Fruit fly (Drosophila melanogaster) whole organism, embryonic: ENCODE measurements around the gene Pop5.

ENCODE experiments used
- CG10267 ChIP-seq: fragments of 200-800 bp; sonication (Bioruptor generic); optimal IDR thresholded peaks from 2 replicates; lab custom pipeline; 2018; ENCODE audit warnings: missing biosample characterization, mild to moderate bottlenecking, missing genetic modification characterization, moderate library complexity
- CG12391 ChIP-seq: fragments of 200-800 bp; sonication (Bioruptor generic); optimal IDR thresholded peaks from 3 replicates; lab custom pipeline; 2018; ENCODE audit warnings: missing biosample characterization, mild to moderate bottlenecking, missing genetic modification characterization, moderate library complexity
- CG13424 ChIP-seq: fragments of 200-800 bp; sonication (Bioruptor generic); optimal IDR thresholded peaks from 2 replicates; lab custom pipeline; 2019; ENCODE audit warnings: missing biosample characterization, mild to moderate bottlenecking, missing genetic modification characterization, moderate library complexity
- CG15696 ChIP-seq: fragments of 200-800 bp; sonication (Bioruptor generic); optimal IDR thresholded peaks from 2 replicates; lab custom pipeline; 2019; ENCODE audit warnings: missing biosample characterization, mild to moderate bottlenecking, missing genetic modification characterization, moderate library complexity
- CG18599 ChIP-seq: fragments of 200-800 bp; sonication (Bioruptor generic); optimal IDR thresholded peaks from 3 replicates; lab custom pipeline; 2017; ENCODE audit warnings: missing biosample characterization, missing genetic modification characterization, mild to moderate bottlenecking, moderate library complexity, missing genetic modification reagents
- CG30020 ChIP-seq: fragments of 200-800 bp; optimal IDR thresholded peaks from 2 replicates; lab custom pipeline; 2019; ENCODE audit warnings: missing biosample characterization, mild to moderate bottlenecking, missing genetic modification characterization, moderate library complexity
- CG30431 ChIP-seq: fragments of 200-800 bp; sonication (Bioruptor generic); optimal IDR thresholded peaks from 2 replicates; lab custom pipeline; 2017; ENCODE audit warnings: missing biosample characterization, missing genetic modification characterization
- CG4328 ChIP-seq: fragments of 200-800 bp; sonication (Bioruptor generic); optimal IDR thresholded peaks from 3 replicates; lab custom pipeline; 2017; ENCODE audit warnings: missing biosample characterization, missing genetic modification reagents, missing genetic modification characterization
- CG4424 ChIP-seq: fragments of 200-800 bp; sonication (Bioruptor generic); optimal IDR thresholded peaks from 3 replicates; lab custom pipeline; 2016; ENCODE audit warnings: missing biosample characterization, missing genetic modification characterization
- CG4707 ChIP-seq: fragments of 200-800 bp; sonication (Bioruptor generic); optimal IDR thresholded peaks from 2 replicates; lab custom pipeline; 2018; ENCODE audit warnings: missing biosample characterization, mild to moderate bottlenecking, missing genetic modification characterization, moderate library complexity
- CG6272 ChIP-seq: fragments of 200-800 bp; sonication (Bioruptor generic); IDR thresholded peaks from 2 replicates; pipeline ENCODE4 v1.3.6; 2022; ENCODE audit warnings: missing biosample characterization, missing genetic modification characterization
- CG7963 ChIP-seq: fragments of 200-800 bp; sonication (Bioruptor generic); IDR thresholded peaks from 3 replicates; pipeline ENCODE4 v1.3.6; 2022; ENCODE audit warnings: missing biosample characterization, missing genetic modification characterization; ENCODE audit not compliant: partially characterized antibody
- CG8290 ChIP-seq, 3 experiments: fragments of 200-800 bp; sonication (Bioruptor generic); optimal IDR thresholded peaks; 2 replicates each; lab custom pipeline; 2016 to 2019; ENCODE audit warnings: missing biosample characterization in 3 of 3, missing genetic modification characterization in 3 of 3, mild to moderate bottlenecking in 2 of 3, moderate library complexity in 1 of 3
- CG8924 ChIP-seq: fragments of 200-800 bp; optimal IDR thresholded peaks from 3 replicates; lab custom pipeline; 2019; ENCODE audit warnings: missing biosample characterization, mild to moderate bottlenecking, missing genetic modification characterization, moderate library complexity
- CG9727 ChIP-seq: fragments of 200-800 bp; sonication (Bioruptor generic); optimal IDR thresholded peaks from 3 replicates; lab custom pipeline; 2017; ENCODE audit warnings: missing biosample characterization, mild to moderate bottlenecking, missing genetic modification characterization
- CG9797 ChIP-seq: fragments of 200-800 bp; sonication (Bioruptor generic); optimal IDR thresholded peaks from 3 replicates; lab custom pipeline; 2018; ENCODE audit warnings: missing biosample characterization, mild to moderate bottlenecking, missing genetic modification characterization
- Doc3 ChIP-seq: fragments of 200-800 bp; sonication (Bioruptor generic); IDR thresholded peaks from 3 replicates; pipeline ENCODE4 v1.3.6; 2022; ENCODE audit warnings: missing biosample characterization, missing genetic modification characterization; ENCODE audit not compliant: partially characterized antibody
- Dref ChIP-seq: fragments of 200-800 bp; sonication (Bioruptor generic); IDR thresholded peaks from 2 replicates; pipeline ENCODE4 v1.3.6; 2022; ENCODE audit warnings: missing biosample characterization, missing genetic modification characterization
- HHEX ChIP-seq: fragments of 200-800 bp; sonication (Bioruptor generic); optimal IDR thresholded peaks from 3 replicates; lab custom pipeline; 2017; ENCODE audit warnings: missing biosample characterization, mild to moderate bottlenecking, missing genetic modification characterization, missing genetic modification reagents
- Hr39 ChIP-seq: fragments of >200 bp; optimal IDR thresholded peaks from 2 replicates; lab custom pipeline; 2017
- Lim3 ChIP-seq: fragments of 200-800 bp; sonication (Bioruptor generic); IDR thresholded peaks from 2 replicates; pipeline ENCODE4 v1.3.6; 2022; ENCODE audit warnings: missing biosample characterization, missing genetic modification characterization
- Oli ChIP-seq: fragments of 200-800 bp; sonication (Bioruptor generic); optimal IDR thresholded peaks from 2 replicates; lab custom pipeline; 2018; ENCODE audit warnings: missing biosample characterization, mild to moderate bottlenecking, missing genetic modification characterization, moderate library complexity
- PHDP ChIP-seq: fragments of 200-800 bp; sonication (Bioruptor generic); optimal IDR thresholded peaks from 3 replicates; lab custom pipeline; 2018; ENCODE audit warnings: missing biosample characterization, mild to moderate bottlenecking, missing genetic modification characterization, moderate library complexity
- Six4 ChIP-seq: fragments of 200-800 bp; sonication (Bioruptor generic); optimal IDR thresholded peaks from 2 replicates; lab custom pipeline; 2016; ENCODE audit warnings: missing biosample characterization, missing genetic modification characterization
- Sry-β ChIP-seq: fragments of 200-800 bp; sonication (Bioruptor generic); optimal IDR thresholded peaks from 2 replicates; lab custom pipeline; 2018; ENCODE audit warnings: missing biosample characterization, mild to moderate bottlenecking, missing genetic modification characterization, moderate library complexity
- Taf1 ChIP-seq: fragments of 200-800 bp; sonication (Bioruptor generic); IDR thresholded peaks from 2 replicates; pipeline ENCODE4 v1.3.6; 2022; ENCODE audit warnings: missing biosample characterization, missing genetic modification characterization
- Xbp1 ChIP-seq: fragments of 200-800 bp; sonication (Bioruptor generic); optimal IDR thresholded peaks from 3 replicates; lab custom pipeline; 2016; ENCODE audit warnings: missing biosample characterization, mild to moderate bottlenecking, missing genetic modification characterization
- bcd ChIP-seq: fragments of 200-800 bp; sonication (Bioruptor generic); optimal IDR thresholded peaks from 2 replicates; lab custom pipeline; 2017; ENCODE audit warnings: missing biosample characterization, mild to moderate bottlenecking, missing genetic modification characterization
- emc ChIP-seq: fragments of 200-800 bp; sonication (Bioruptor generic); optimal IDR thresholded peaks from 2 replicates; lab custom pipeline; 2016; ENCODE audit warnings: missing biosample characterization, missing genetic modification characterization
- hbn ChIP-seq: fragments of 200-800 bp; sonication (Bioruptor generic); IDR thresholded peaks from 2 replicates; pipeline ENCODE4 v1.3.6; 2022; ENCODE audit warnings: missing biosample characterization, missing genetic modification characterization; ENCODE audit not compliant: partially characterized antibody
- jumu ChIP-seq: fragments of 200-800 bp; sonication (Bioruptor generic); optimal IDR thresholded peaks from 3 replicates; lab custom pipeline; 2016; ENCODE audit warnings: missing biosample characterization, missing genetic modification characterization
- nmo ChIP-seq: fragments of 200-800 bp; sonication (Bioruptor generic); optimal IDR thresholded peaks from 2 replicates; lab custom pipeline; 2018; ENCODE audit warnings: missing biosample characterization, mild to moderate bottlenecking, missing genetic modification characterization, moderate library complexity
- sc ChIP-seq, 3 experiments: fragments of >200 bp in 2 of 3; fragments of 200-800 bp in 1 of 3; sonication (Bioruptor generic) in 1 of 3; optimal IDR thresholded peaks; 2 replicates in 2 of 3; 3 replicates in 1 of 3; lab custom pipeline; 2017; ENCODE audit warnings: mild to moderate bottlenecking in 1 of 3, missing biosample characterization in 1 of 3, missing genetic modification characterization in 1 of 3, missing genetic modification reagents in 1 of 3
- seq ChIP-seq: fragments of 200-800 bp; sonication (Bioruptor generic); IDR thresholded peaks from 2 replicates; pipeline ENCODE4 v1.3.6; 2022; ENCODE audit warnings: missing biosample characterization, missing genetic modification characterization
- slbo ChIP-seq: fragments of 200-800 bp; sonication (Bioruptor generic); IDR thresholded peaks from 2 replicates; pipeline ENCODE4 v1.3.6; 2022; ENCODE audit warnings: missing biosample characterization, missing genetic modification characterization
- stwl ChIP-seq: fragments of 200-800 bp; sonication (Bioruptor generic); optimal IDR thresholded peaks from 3 replicates; lab custom pipeline; 2018; ENCODE audit warnings: missing biosample characterization, mild to moderate bottlenecking, missing genetic modification characterization, moderate library complexity
- sug ChIP-seq: fragments of 200-800 bp; optimal IDR thresholded peaks from 2 replicates; lab custom pipeline; 2019; ENCODE audit warnings: missing biosample characterization, mild to moderate bottlenecking, missing genetic modification characterization, moderate library complexity
- tin ChIP-seq: fragments of 200-800 bp; sonication (Bioruptor generic); optimal IDR thresholded peaks from 3 replicates; lab custom pipeline; 2016; ENCODE audit warnings: missing biosample characterization, missing genetic modification characterization
- trh ChIP-seq: fragments of 200-800 bp; sonication (Bioruptor generic); optimal IDR thresholded peaks from 2 replicates; lab custom pipeline; 2016; ENCODE audit warnings: missing biosample characterization, missing genetic modification characterization
- vnd ChIP-seq: fragments of 200-800 bp; sonication (Bioruptor generic); IDR thresholded peaks from 3 replicates; pipeline ENCODE4 v1.3.6; 2022; ENCODE audit warnings: missing biosample characterization, missing genetic modification characterization; ENCODE audit not compliant: partially characterized antibody
- wor ChIP-seq: fragments of 200-800 bp; sonication (Bioruptor generic); IDR thresholded peaks from 2 replicates; pipeline ENCODE4 v1.3.6; 2022; ENCODE audit warnings: missing biosample characterization, missing genetic modification characterization

Gene Pop5

DNA sequence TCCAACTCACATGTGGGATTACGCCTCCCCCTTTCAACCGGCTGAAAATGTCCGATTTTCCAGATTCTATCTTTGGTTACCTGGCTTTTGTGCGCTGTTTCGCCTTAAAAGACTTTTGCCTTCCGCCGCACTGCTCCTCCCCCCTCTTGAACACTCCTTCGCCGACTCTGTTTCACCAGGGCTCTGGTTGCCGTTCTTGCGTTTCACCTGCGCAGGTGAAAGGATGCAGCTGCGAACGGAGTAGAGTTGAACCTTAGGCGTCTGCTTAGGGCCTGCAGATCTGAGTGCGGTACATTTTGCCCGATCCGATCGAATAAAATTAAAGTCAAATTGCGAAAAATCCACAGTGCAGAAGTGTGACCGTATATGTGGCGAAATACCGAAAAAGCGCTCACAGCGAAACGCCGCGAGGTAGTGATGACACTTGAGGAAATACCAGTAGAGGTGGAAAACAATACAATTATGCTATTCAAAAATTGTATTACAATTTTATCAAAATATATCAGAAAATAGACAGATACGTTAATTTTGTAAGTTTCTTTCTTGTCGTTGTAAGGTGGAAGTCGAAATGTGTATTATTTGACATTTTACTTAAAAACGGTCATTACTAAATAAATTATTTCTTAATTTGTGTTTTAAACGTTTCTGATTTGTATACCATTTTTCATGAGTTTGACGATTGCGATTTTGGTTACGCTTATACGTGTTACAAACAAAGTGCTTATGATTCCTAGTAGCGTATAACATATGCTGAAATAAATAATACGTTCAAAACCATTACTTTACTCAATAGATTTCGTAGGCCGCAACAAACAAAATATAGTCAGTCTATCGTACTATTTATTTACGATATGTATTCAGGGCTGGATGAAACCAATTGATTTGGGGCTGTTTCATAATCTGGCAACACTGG, 28.9 kb downstream of the Pop5 start, which contains the start of the genes CG6664 and CG7728 (continued):
- TF ChIP-seq CG18599 (peak; percentile 13), CG4707 (GFP tag; lab: Kevin White, UChicago) (peak; percentile 82), PHDP (tag; lab: Kevin White, UChicago) (no peak), CG13424 (tag; lab: Kevin White, UChicago) (peak; percentile 68), CG9797 (GFP tag; lab: Kevin White, UChicago) (peak; percentile 64), CG4328 (GFP tag; lab: Kevin White, UChicago) (peak; percentile 56), wor (GFP tag; lab: Robert Waterston, UW) (0 out of 2 replicates have a peak, but pooled peaks have one; percentile 28), Lim3 (no peak), Hr39 (lab: Kevin White, UChicago) (no peak), slbo (GFP tag; lab: Robert Waterston, UW) (peak; percentile 82), vnd (GFP tag; lab: Robert Waterston, UW) (0 out of 3 replicates have a peak, but pooled peaks have one; percentile 32), sug (tag; lab: Kevin White, UChicago) (peak; percentile 60), Doc3 (peak; percentile 48; the same call in 1 of the 3 replicates), nmo (GFP tag; lab: Kevin White, UChicago) (peak; percentile 65), Six4 (GFP tag; lab: Kevin White, UChicago) (peak; percentile 19), CG9727 (GFP tag; lab: Kevin White, UChicago) (peak; percentile 67), emc (GFP tag; lab: Kevin White, UChicago) (peak; percentile 8), HHEX (peak; percentile 19), CG10267 (tag; lab: Kevin White, UChicago) (peak; percentile 35), stwl (tag; lab: Kevin White, UChicago) (peak; percentile 24), jumu (GFP tag; lab: Kevin White, UChicago) (peak; percentile 29), Xbp1 (GFP tag; lab: Kevin White, UChicago) (peak; percentile 60), sc (optimal IDR thresholded peaks at IDR 0.05; lab: Kevin White, UChicago) (no peak), sc (GFP tag; optimal IDR thresholded peaks at IDR 0.05; lab: Kevin White, UChicago) (peak; percentile 24), Oli (tag; lab: Kevin White, UChicago) (peak; percentile 34), CG6272 (peak; percentile 44), CG12391 (tag; lab: Kevin White, UChicago) (peak; percentile 59), hbn (GFP tag; lab: Robert Waterston, UW) (0 out of 2 replicates have a peak, but pooled peaks have one; percentile 35), CG15696 (tag; lab: Kevin White, UChicago) (peak; percentile 42), Dref (GFP tag; lab: Robert Waterston, UW) (peak; percentile 39), trh (GFP tag; lab: Kevin White, UChicago) (no peak), CG4424 (GFP tag; lab: Kevin White, UChicago) (peak; percentile 16), CG8290 (GFP tag; optimal IDR thresholded peaks at IDR 0.05; lab: Kevin White, UChicago) (peak; percentile 5), CG8290 (tag; optimal IDR thresholded peaks at IDR 0.05; lab: Kevin White, UChicago) (peak; percentile 27 to 47), CG7963 (peak; percentile 56; the same call in 1 of the 3 replicates), CG30020 (tag; lab: Kevin White, UChicago) (peak; percentile 45), bcd (GFP tag; lab: Kevin White, UChicago) (peak; percentile 50), Sry-β (GFP tag; lab: Kevin White, UChicago) (peak; percentile 54), CG30431 (GFP tag; lab: Kevin White, UChicago) (no peak), CG8924 (peak; percentile 47), seq (GFP tag; lab: Robert Waterston, UW) (no peak), Taf1 (no peak; the same call in 1 of the 2 replicates), tin (GFP tag; lab: Kevin White, UChicago) (peak; percentile 44)
